Worm (Caenorhabditis elegans) whole organism, late embryonic: ENCODE data around the gene popl-1.

ENCODE experiments used
- T23F11.4 ChIP-seq: fragments of 200-800 bp; sonication (Bioruptor generic); optimal IDR thresholded peaks from 2 replicates; lab custom pipeline; 2018; ENCODE audit warnings: mild to moderate bottlenecking, missing genetic modification characterization, missing compliant biosample characterization
- ama-1 ChIP-seq: fragments of 150-350 bp; optimal IDR thresholded peaks from 2 replicates; lab custom pipeline; 2014
- ceh-18 ChIP-seq: sonication (generic microtip); optimal IDR thresholded peaks from 2 replicates; lab custom pipeline; 2016; ENCODE audit warnings: missing genetic modification characterization, missing compliant biosample characterization
- ceh-48 ChIP-seq: sonication (generic microtip); optimal IDR thresholded peaks from 2 replicates; lab custom pipeline; 2016; ENCODE audit warnings: missing genetic modification characterization, inconsistent platforms, missing compliant biosample characterization
- ceh-9 ChIP-seq: sonication (generic microtip); optimal IDR thresholded peaks from 2 replicates; lab custom pipeline; 2016; ENCODE audit warnings: mild to moderate bottlenecking, missing genetic modification characterization, inconsistent platforms, missing compliant biosample characterization
- elt-2 ChIP-seq: sonication (generic microtip); optimal IDR thresholded peaks from 2 replicates; lab custom pipeline; 2016; ENCODE audit warnings: missing genetic modification reagents, missing genetic modification characterization, missing compliant biosample characterization
- eyg-1 ChIP-seq: sonication (generic microtip); optimal IDR thresholded peaks from 2 replicates; lab custom pipeline; 2016; ENCODE audit warnings: missing genotype, missing genetic modification characterization, missing compliant biosample characterization
- hlh-6 ChIP-seq: sonication (generic microtip); optimal IDR thresholded peaks from 2 replicates; lab custom pipeline; 2016; ENCODE audit warnings: missing genotype, missing genetic modification characterization, missing compliant biosample characterization
- lin-11 ChIP-seq: fragments of 200-800 bp; sonication (Bioruptor generic); optimal IDR thresholded peaks from 2 replicates; lab custom pipeline; 2018; ENCODE audit warnings: mild to moderate bottlenecking, missing genetic modification characterization, missing compliant biosample characterization
- nhr-11 ChIP-seq: fragments of 150-350 bp; optimal IDR thresholded peaks from 2 replicates; lab custom pipeline; 2014; ENCODE audit warnings: missing biosample characterization, missing genetic modification characterization
- sox-2 ChIP-seq: fragments of 200-800 bp; sonication (Bioruptor generic); IDR thresholded peaks from 2 replicates; pipeline ENCODE4 v1.3.6; 2022; ENCODE audit warnings: missing genetic modification reagents, missing genetic modification characterization, missing compliant biosample characterization
- ttx-3 ChIP-seq: sonication (generic microtip); optimal IDR thresholded peaks from 2 replicates; lab custom pipeline; 2016; ENCODE audit warnings: missing genetic modification reagents, missing genetic modification characterization, missing compliant biosample characterization
- unc-55 ChIP-seq: sonication (generic microtip); optimal IDR thresholded peaks from 2 replicates; lab custom pipeline; 2017; ENCODE audit warnings: missing biosample characterization, missing genetic modification reagents, missing genetic modification characterization

DNA sequence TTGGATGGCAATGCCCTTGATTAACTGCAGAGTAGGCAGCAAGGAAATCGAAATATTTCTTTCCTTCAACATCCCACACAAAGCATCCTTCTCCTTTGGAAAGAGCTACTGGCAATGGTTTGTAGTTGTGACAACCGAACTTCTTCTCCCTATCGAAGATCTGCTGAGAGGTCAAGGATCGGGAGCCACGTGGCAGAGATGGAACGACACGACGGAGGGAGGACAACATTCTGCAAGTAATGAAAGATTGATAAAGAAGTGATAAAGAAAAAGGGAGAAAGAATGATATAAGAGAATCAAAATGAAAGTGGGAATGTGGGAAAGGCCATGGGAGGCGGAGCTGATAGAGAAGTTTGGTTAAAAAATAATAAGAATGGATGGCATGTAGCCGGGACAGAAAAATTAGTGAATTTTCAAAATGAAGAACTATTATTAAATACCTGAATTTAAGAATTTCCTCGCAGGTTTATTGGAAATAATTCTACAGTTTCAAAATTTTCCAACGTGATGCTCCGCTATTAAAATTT lies 35.0 kb downstream of the popl-1 start, which contains the start of gene oatr-1:
- TF ChIP-seq unc-55 (GFP tag; lab: Kevin White, UChicago) (no peak), ceh-18 (no peak), T23F11.4 (GFP tag; lab: Kevin White, UChicago) (no peak), ama-1 (lab: Kevin White, UChicago) (no peak), ceh-9 (no peak), sox-2 (GFP tag; lab: Robert Waterston, UW) (no peak), elt-2 (tag; lab: Kevin White, UChicago) (no peak), nhr-11 (tag; lab: Kevin White, UChicago) (no peak), eyg-1 (tag; lab: Kevin White, UChicago) (no peak), lin-11 (tag; lab: Kevin White, UChicago) (no peak), hlh-6 (tag; lab: Kevin White, UChicago) (no peak), ttx-3 (tag; lab: Kevin White, UChicago) (no peak), ceh-48 (tag; lab: Kevin White, UChicago) (no peak)
